Worm (Caenorhabditis elegans): ENCODE results near the gene clec-40.

DNA sequence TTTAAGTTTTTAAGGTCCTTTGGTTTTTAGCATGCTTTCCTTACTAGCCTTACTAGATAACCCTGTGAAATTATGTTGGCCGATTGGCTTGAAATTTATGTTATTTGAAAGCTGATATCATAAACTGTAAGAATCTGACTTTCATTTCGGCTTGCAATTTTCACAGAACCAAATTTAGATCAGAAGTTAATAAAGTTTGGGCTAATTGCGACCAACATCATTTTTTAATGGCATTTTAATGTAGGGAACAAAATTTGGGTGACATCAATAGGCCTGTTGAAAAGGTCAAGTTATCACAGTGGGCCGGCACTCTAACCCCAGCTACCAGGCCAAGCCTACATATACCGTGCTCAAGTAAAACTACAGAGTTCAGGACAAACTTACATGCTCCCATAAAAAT is 9.6 kb downstream of the clec-40 start:
- TF ChIP-seq snpc-4 (tag; optimal IDR thresholded peaks at IDR 0.05) (no peak), nhr-76 (tag; optimal IDR thresholded peaks at IDR 0.05) (no peak), nhr-12 (tag; optimal IDR thresholded peaks at IDR 0.05) (no peak), ztf-11 (tag; optimal IDR thresholded peaks at IDR 0.05) (no peak), unc-62 (GFP tag; optimal IDR thresholded peaks at IDR 0.05) (no peak), ceh-43 (GFP tag; optimal IDR thresholded peaks at IDR 0.05) (no peak), nhr-237 (tag; optimal IDR thresholded peaks at IDR 0.05) (no peak), unc-39 (tag; optimal IDR thresholded peaks at IDR 0.05) (no peak), elt-1 (tag; optimal IDR thresholded peaks at IDR 0.05; ENCODE audit: borderline replicate concordance, insufficient read depth) (no peak), zip-8 (tag; optimal IDR thresholded peaks at IDR 0.05) (no peak), flh-1 (GFP tag; optimal IDR thresholded peaks at IDR 0.05) (no peak)

All from whole organism, mixed stage, embryonic.